Worm (Caenorhabditis elegans): ENCODE data around the gene dnj-7.

DNA sequence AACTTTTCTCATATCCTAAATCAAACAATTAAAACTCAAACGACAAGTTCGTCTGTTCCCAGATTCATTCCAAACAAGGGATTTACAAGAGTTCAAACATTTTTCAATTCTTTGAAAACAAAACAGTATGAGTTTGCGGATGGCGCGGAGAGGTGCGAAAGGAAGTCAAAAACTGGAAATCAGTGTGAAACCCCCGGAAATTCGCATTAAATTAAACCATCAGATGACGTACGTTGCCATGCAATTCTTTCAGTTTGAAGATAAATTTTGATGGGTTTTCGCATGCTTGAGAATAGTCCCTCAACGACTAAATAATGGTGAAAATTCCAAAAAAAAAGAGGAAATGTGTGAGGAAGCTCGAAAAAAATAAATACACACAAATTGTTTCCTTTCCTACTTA is 35.0 kb downstream of the dnj-7 start:
- TF ChIP-seq unc-62 (GFP tag; optimal IDR thresholded peaks at IDR 0.05) (no peak), lsy-2 (tag; optimal IDR thresholded peaks at IDR 0.05) (no peak), pha-4 (tag; optimal IDR thresholded peaks at IDR 0.05) (no peak), M03D4.4 (tag; optimal IDR thresholded peaks at IDR 0.05) (no peak), hlh-1 (tag; optimal IDR thresholded peaks at IDR 0.05) (no peak), ces-1 (GFP tag; optimal IDR thresholded peaks at IDR 0.05) (no peak), nhr-28 (tag; optimal IDR thresholded peaks at IDR 0.05) (no peak), nhr-76 (tag; optimal IDR thresholded peaks at IDR 0.05) (no peak)

All from whole organism, mixed stage, embryonic.